Worm (Caenorhabditis elegans) whole organism, early embryonic: ENCODE data around the gene aptf-2.

Experiments
- B0310.2 ChIP-seq: sonication (generic microtip); optimal IDR thresholded peaks from 2 replicates; lab custom pipeline; 2016; ENCODE audit warnings: mild to moderate bottlenecking, missing genetic modification characterization, missing compliant biosample characterization
- F13C5.2 ChIP-seq: sonication (generic microtip); optimal IDR thresholded peaks from 2 replicates; lab custom pipeline; 2017; ENCODE audit warnings: mild to moderate bottlenecking, missing genetic modification characterization, inconsistent platforms, missing compliant biosample characterization
- ama-1 ChIP-seq: fragments of 150-350 bp; optimal IDR thresholded peaks from 2 replicates; lab custom pipeline; 2014
- ceh-13 ChIP-seq: fragments of 200-800 bp; sonication (Bioruptor generic); optimal IDR thresholded peaks from 2 replicates; lab custom pipeline; 2018; ENCODE audit warnings: mild to moderate bottlenecking, missing genetic modification characterization, missing compliant biosample characterization
- ets-7 ChIP-seq: sonication (generic microtip); optimal IDR thresholded peaks from 2 replicates; lab custom pipeline; 2016; ENCODE audit warnings: missing genotype, missing genetic modification characterization, missing compliant biosample characterization
- flt-1 ChIP-seq: fragments of 200-800 bp; sonication (Bioruptor generic); IDR thresholded peaks from 2 replicates; pipeline ENCODE4 v1.3.6; 2022; ENCODE audit warnings: missing genetic modification characterization, missing compliant biosample characterization
- hnd-1 ChIP-seq: sonication (generic microtip); optimal IDR thresholded peaks from 2 replicates; lab custom pipeline; 2016; ENCODE audit warnings: missing genetic modification characterization, missing compliant biosample characterization
- tbx-11 ChIP-seq: fragments of 200-800 bp; sonication (Bioruptor generic); IDR thresholded peaks from 2 replicates; pipeline ENCODE4 v1.3.6; 2022; ENCODE audit warnings: missing genetic modification characterization, missing compliant biosample characterization
- tra-4 ChIP-seq: sonication (generic microtip); optimal IDR thresholded peaks from 2 replicates; lab custom pipeline; 2017; ENCODE audit warnings: missing genetic modification characterization, missing compliant biosample characterization

ce11 chrIV:13395255-13395654 lies 20.6 kb downstream of the aptf-2 start:
- TF ChIP-seq tra-4 (tag; lab: Kevin White, UChicago) (no peak), flt-1 (no peak), tbx-11 (GFP tag; lab: Robert Waterston, UW) (no peak), hnd-1 (no peak), ama-1 (lab: Kevin White, UChicago) (no peak), F13C5.2 (peak; percentile 10), ets-7 (no peak), ceh-13 (GFP tag; lab: Kevin White, UChicago) (no peak), B0310.2 (no peak)
